Worm (Caenorhabditis elegans) whole organism, L2 larva: ENCODE measurements around the gene C55A6.1.

ENCODE experiments used
- C34F6.9 ChIP-seq: fragments of 150-350 bp; optimal IDR thresholded peaks from 2 replicates; lab custom pipeline; 2014; ENCODE audit warnings: missing biosample characterization, missing genetic modification characterization
- R02D3.7 ChIP-seq: fragments of 150-350 bp; optimal IDR thresholded peaks from 2 replicates; lab custom pipeline; 2014; ENCODE audit warnings: missing biosample characterization, missing genetic modification characterization
- Y55F3AM.14 ChIP-seq: fragments of 200-800 bp; sonication (Bioruptor generic); optimal IDR thresholded peaks from 2 replicates; lab custom pipeline; 2018; ENCODE audit warnings: mild to moderate bottlenecking, missing genetic modification characterization, missing compliant biosample characterization
- aly-2 ChIP-seq: fragments of 150-350 bp; optimal IDR thresholded peaks from 2 replicates; lab custom pipeline; 2014; ENCODE audit warnings: missing biosample characterization, missing genetic modification characterization
- ama-1 ChIP-seq: fragments of 150-350 bp; optimal IDR thresholded peaks from 2 replicates; lab custom pipeline; 2018; ENCODE audit warnings: inconsistent platforms
- blmp-1 ChIP-seq: sonication (generic microtip); optimal IDR thresholded peaks from 2 replicates; lab custom pipeline; 2017; ENCODE audit warnings: missing genetic modification characterization, mild to moderate bottlenecking, missing compliant biosample characterization, antibody characterized with exemption, moderate library complexity; ENCODE audit not compliant: insufficient read depth
- ceh-82 ChIP-seq: fragments of 150-350 bp; optimal IDR thresholded peaks from 2 replicates; lab custom pipeline; 2014; ENCODE audit warnings: missing biosample characterization, missing genetic modification characterization
- dmd-4 ChIP-seq: sonication (generic microtip); optimal IDR thresholded peaks from 2 replicates; lab custom pipeline; 2017; ENCODE audit warnings: missing biosample characterization, missing genetic modification characterization
- elt-1 ChIP-seq: fragments of 150-350 bp; optimal IDR thresholded peaks from 2 replicates; lab custom pipeline; 2014; ENCODE audit warnings: missing biosample characterization, missing genetic modification characterization
- elt-3 ChIP-seq: sonication (generic microtip); optimal IDR thresholded peaks from 2 replicates; lab custom pipeline; 2017; ENCODE audit warnings: missing biosample characterization, missing genetic modification characterization
- fos-1 ChIP-seq: fragments of 150-350 bp; optimal IDR thresholded peaks from 2 replicates; lab custom pipeline; 2014; ENCODE audit warnings: missing biosample characterization, missing genetic modification characterization
- gmeb-1 ChIP-seq: fragments of 150-350 bp; optimal IDR thresholded peaks from 2 replicates; lab custom pipeline; 2014; ENCODE audit warnings: missing biosample characterization, missing genetic modification characterization
- lin-13 ChIP-seq: fragments of 150-350 bp; optimal IDR thresholded peaks from 2 replicates; lab custom pipeline; 2014; ENCODE audit warnings: missing biosample characterization, missing genetic modification reagents, missing genetic modification characterization
- lin-39 ChIP-seq: fragments of 150-350 bp; optimal IDR thresholded peaks from 2 replicates; lab custom pipeline; 2014; ENCODE audit warnings: missing biosample characterization, missing genetic modification reagents, missing genetic modification characterization
- lsy-2 ChIP-seq, 2 experiments: fragments of 150-350 bp in 1 of 2; sonication (generic microtip) in 1 of 2; optimal IDR thresholded peaks; 2 replicates each; lab custom pipeline; 2014 to 2017; ENCODE audit warnings: missing biosample characterization in 2 of 2, missing genetic modification characterization in 2 of 2
- mab-5 ChIP-seq: fragments of 150-350 bp; optimal IDR thresholded peaks from 2 replicates; lab custom pipeline; 2014; ENCODE audit warnings: missing biosample characterization, missing genetic modification characterization
- mdl-1 ChIP-seq, 2 experiments: fragments of 150-350 bp in 1 of 2; sonication (generic microtip) in 1 of 2; optimal IDR thresholded peaks; 2 replicates each; lab custom pipeline; 2017; ENCODE audit warnings: missing biosample characterization in 2 of 2, missing genetic modification characterization in 2 of 2
- nhr-10 ChIP-seq: sonication (generic microtip); optimal IDR thresholded peaks from 2 replicates; lab custom pipeline; 2017; ENCODE audit warnings: missing biosample characterization, missing genetic modification characterization
- nhr-11 ChIP-seq: fragments of 150-350 bp; optimal IDR thresholded peaks from 2 replicates; lab custom pipeline; 2014; ENCODE audit warnings: missing biosample characterization, missing genetic modification characterization
- nhr-12 ChIP-seq: fragments of 150-350 bp; optimal IDR thresholded peaks from 2 replicates; lab custom pipeline; 2014; ENCODE audit warnings: missing biosample characterization, missing genetic modification characterization
- nhr-21 ChIP-seq: fragments of 150-350 bp; optimal IDR thresholded peaks from 2 replicates; lab custom pipeline; 2014; ENCODE audit warnings: missing biosample characterization, missing genetic modification characterization
- nhr-23 ChIP-seq: fragments of 150-350 bp; optimal IDR thresholded peaks from 2 replicates; lab custom pipeline; 2014; ENCODE audit warnings: missing biosample characterization, missing genetic modification reagents, missing genetic modification characterization
- nhr-237 ChIP-seq: fragments of 150-350 bp; optimal IDR thresholded peaks from 2 replicates; lab custom pipeline; 2014; ENCODE audit warnings: missing biosample characterization, missing genetic modification characterization
- nhr-6 ChIP-seq: fragments of 150-350 bp; optimal IDR thresholded peaks from 2 replicates; lab custom pipeline; 2014; ENCODE audit warnings: missing biosample characterization, missing genetic modification characterization
- nhr-77 ChIP-seq: fragments of 150-350 bp; optimal IDR thresholded peaks from 2 replicates; lab custom pipeline; 2014; ENCODE audit warnings: missing biosample characterization, missing genetic modification characterization
- peb-1 ChIP-seq: fragments of 150-350 bp; optimal IDR thresholded peaks from 2 replicates; lab custom pipeline; 2014; ENCODE audit warnings: missing biosample characterization, missing genetic modification characterization
- sem-4 ChIP-seq: fragments of 150-350 bp; optimal IDR thresholded peaks from 2 replicates; lab custom pipeline; 2014; ENCODE audit warnings: missing biosample characterization, missing genetic modification reagents, missing genetic modification characterization
- skn-1 ChIP-seq: sonication (generic microtip); optimal IDR thresholded peaks from 2 replicates; lab custom pipeline; 2017; ENCODE audit warnings: missing biosample characterization, missing genetic modification characterization
- sma-3 ChIP-seq: sonication (generic microtip); optimal IDR thresholded peaks from 2 replicates; lab custom pipeline; 2016; ENCODE audit warnings: missing genetic modification reagents, missing genetic modification characterization, missing compliant biosample characterization
- snpc-4 ChIP-seq: fragments of 150-350 bp; optimal IDR thresholded peaks from 2 replicates; lab custom pipeline; 2014; ENCODE audit warnings: missing biosample characterization, missing genetic modification characterization
- unc-55 ChIP-seq: fragments of 150-350 bp; sonication (generic microtip); optimal IDR thresholded peaks from 3 replicates; lab custom pipeline; 2014; ENCODE audit warnings: missing biosample characterization, missing genetic modification reagents, missing genetic modification characterization
- unc-62 ChIP-seq: fragments of 150-350 bp; optimal IDR thresholded peaks from 2 replicates; lab custom pipeline; 2014; ENCODE audit warnings: missing biosample characterization, missing genetic modification reagents, missing genetic modification characterization
- zag-1 ChIP-seq: fragments of 150-350 bp; optimal IDR thresholded peaks from 2 replicates; lab custom pipeline; 2014; ENCODE audit warnings: missing biosample characterization, missing genetic modification characterization
- ztf-1 ChIP-seq: fragments of 200-800 bp; sonication (Bioruptor generic); conservative IDR thresholded peaks from 2 replicates; pipeline ENCODE4 v1.3.6; 2022; ENCODE audit warnings: missing genetic modification characterization, missing compliant biosample characterization
- ztf-4 ChIP-seq: fragments of 150-350 bp; optimal IDR thresholded peaks from 2 replicates; lab custom pipeline; 2014; ENCODE audit warnings: missing biosample characterization, missing genetic modification characterization

C55A6.1 gene

DNA sequence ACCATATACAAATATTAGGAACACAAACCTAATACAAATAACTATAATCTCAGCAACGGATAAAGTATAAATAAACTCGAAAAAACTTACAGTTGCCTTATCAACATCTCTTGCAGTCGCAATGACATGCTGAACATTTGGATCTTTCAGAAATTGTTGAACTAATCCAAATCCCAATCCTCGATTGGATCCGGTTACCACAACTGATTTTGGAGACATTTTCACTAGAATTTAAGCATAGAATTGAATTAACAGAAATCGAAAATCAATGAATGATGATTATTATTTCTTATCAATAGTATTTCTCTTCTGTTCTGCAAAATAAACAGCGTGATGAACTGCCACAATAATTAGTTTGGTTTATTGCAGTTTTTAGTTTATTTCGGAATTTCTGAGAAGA lies 15.4 kb upstream of the C55A6.1 start, which contains the start of the genes C55A6.11 and C55A6.7:
TSS of gene C55A6.11 (plus strand) at position 301 of the 400 bp plus-strand sequence.
TSS of gene C55A6.7 (minus strand) at position 316 of the 400 bp plus-strand sequence.
- no peak for TF ChIP-seq R02D3.7
- TF ChIP-seq nhr-11 (tag; lab: Kevin White, UChicago), result no peak
- TF ChIP-seq unc-62 (GFP tag; lab: Kevin White, UChicago), result no peak
- no peak for TF ChIP-seq ceh-82
- TF ChIP-seq mab-5 (tag; lab: Kevin White, UChicago), result no peak
- TF ChIP-seq C34F6.9, result no peak
- TF ChIP-seq Y55F3AM.14 (GFP tag; lab: Kevin White, UChicago), result no peak
- no peak for TF ChIP-seq zag-1 (tag; lab: Kevin White, UChicago)
- no peak for TF ChIP-seq lin-39 (tag; lab: Kevin White, UChicago)
- TF ChIP-seq gmeb-1 (tag; lab: Kevin White, UChicago), result no peak
- TF ChIP-seq ztf-1 (GFP tag; lab: Robert Waterston, UW), result no peak
- no peak for TF ChIP-seq elt-1 (tag; lab: Kevin White, UChicago)
- no peak for TF ChIP-seq nhr-23 (tag; lab: Kevin White, UChicago)
- TF ChIP-seq mdl-1 (tag; optimal IDR thresholded peaks at IDR 0.05; lab: Kevin White, UChicago), result no peak
- TF ChIP-seq, all 48 proteins: peak for 0

DNA sequence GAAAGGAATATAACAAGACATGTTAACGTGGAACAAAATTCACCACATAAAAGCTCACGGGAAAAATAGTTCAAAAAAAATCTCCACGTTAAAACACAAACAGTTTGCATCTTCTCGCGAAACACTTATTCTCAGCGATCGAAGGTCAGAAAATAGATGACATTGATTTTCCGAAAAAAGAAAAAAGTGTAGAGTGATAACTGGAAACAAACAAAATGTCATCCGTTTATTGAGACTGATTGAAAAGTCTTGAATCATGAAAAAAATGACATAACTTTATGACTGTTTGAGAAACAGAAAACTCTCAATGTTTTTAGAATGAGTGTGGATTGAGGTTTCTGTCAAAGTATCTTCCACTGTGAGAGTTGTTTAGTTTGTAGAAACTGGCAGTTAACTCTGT lies 13.0 kb upstream of the C55A6.1 start, which contains the start of gene C55A6.4:
TSS of gene C55A6.4 (minus strand) at position 101 of the 400 bp plus-strand sequence.
- no peak for TF ChIP-seq aly-2 (tag; lab: Kevin White, UChicago)
- TF ChIP-seq unc-55 (GFP tag; lab: Kevin White, UChicago), result no peak
- no peak for TF ChIP-seq nhr-21
- no peak for TF ChIP-seq dmd-4 (tag; lab: Kevin White, UChicago)
- TF ChIP-seq nhr-23 (tag; lab: Kevin White, UChicago), result no peak
- TF ChIP-seq elt-1 (tag; lab: Kevin White, UChicago), result no peak
- TF ChIP-seq nhr-237, result no peak
- no peak for TF ChIP-seq ama-1 (lab: Kevin White, UChicago)
- no peak for TF ChIP-seq snpc-4
- TF ChIP-seq ztf-4 (tag; lab: Kevin White, UChicago), result no peak
- TF ChIP-seq skn-1 (tag; lab: Kevin White, UChicago), result no peak

DNA sequence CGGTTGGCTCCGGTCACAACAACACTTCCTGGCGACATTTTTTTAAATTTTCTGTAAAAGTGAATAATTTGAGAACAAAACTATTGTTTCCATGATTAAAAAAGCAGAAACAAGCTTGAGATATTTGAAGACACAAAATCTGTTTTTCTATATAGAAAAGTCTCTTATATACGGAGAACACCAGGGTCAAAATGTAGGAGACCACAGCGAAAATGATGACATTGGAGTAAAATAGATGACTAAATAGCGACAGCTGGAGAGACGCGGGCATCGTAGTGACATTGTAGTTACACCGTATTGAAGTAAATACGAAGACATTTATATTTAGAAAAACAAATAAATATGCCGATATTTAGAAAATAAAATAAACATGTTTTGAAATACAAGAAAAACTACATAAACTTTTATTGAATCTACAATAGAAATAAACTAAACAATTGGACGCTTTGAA lies 11.4 kb upstream of the C55A6.1 start, which contains the start of gene sdz-8:
TSS of gene sdz-8 (minus strand) at position 51 of the 451 bp plus-strand sequence.
- TF ChIP-seq unc-55 (GFP tag; lab: Kevin White, UChicago) (no peak), nhr-77 (tag; lab: Kevin White, UChicago) (no peak), elt-3 (tag; lab: Kevin White, UChicago) (no peak), elt-1 (tag; lab: Kevin White, UChicago) (no peak), ama-1 (lab: Kevin White, UChicago) (no peak), lin-39 (tag; lab: Kevin White, UChicago) (no peak), zag-1 (tag; lab: Kevin White, UChicago) (no peak), snpc-4 (no peak), nhr-12 (no peak)

DNA sequence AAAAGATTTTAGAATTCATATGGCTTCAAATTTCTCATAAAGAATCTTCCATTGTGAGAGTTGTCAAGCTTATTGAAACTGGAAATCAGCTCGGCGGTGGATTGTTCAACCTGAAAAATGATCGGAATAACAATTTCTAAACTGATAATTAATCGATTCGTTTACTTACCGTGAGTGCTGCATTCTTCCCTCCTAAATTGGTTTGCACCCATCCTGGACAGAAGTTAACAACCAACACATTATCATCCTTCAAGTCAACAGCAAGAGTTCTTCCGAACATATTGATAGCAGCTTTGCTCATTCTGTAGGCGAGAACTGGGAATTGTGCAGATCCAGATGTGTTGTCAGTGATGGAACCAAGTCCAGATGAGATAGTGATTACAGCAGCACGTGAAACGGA lies 10.4 kb upstream of the C55A6.1 start:
- TF ChIP-seq lsy-2 (tag; optimal IDR thresholded peaks at IDR 0.05; lab: Kevin White, UChicago) (no peak), mdl-1 (tag; optimal IDR thresholded peaks at IDR 0.05; lab: Kevin White, UChicago) (no peak), elt-3 (tag; lab: Kevin White, UChicago) (no peak), gmeb-1 (tag; lab: Kevin White, UChicago) (no peak), fos-1 (tag; lab: Kevin White, UChicago) (no peak), elt-1 (tag; lab: Kevin White, UChicago) (no peak), blmp-1 (no peak), skn-1 (tag; lab: Kevin White, UChicago) (no peak), dmd-4 (tag; lab: Kevin White, UChicago) (no peak), sem-4 (tag; lab: Kevin White, UChicago) (no peak), peb-1 (tag; lab: Kevin White, UChicago) (no peak), nhr-10 (tag; lab: Kevin White, UChicago) (no peak)

DNA sequence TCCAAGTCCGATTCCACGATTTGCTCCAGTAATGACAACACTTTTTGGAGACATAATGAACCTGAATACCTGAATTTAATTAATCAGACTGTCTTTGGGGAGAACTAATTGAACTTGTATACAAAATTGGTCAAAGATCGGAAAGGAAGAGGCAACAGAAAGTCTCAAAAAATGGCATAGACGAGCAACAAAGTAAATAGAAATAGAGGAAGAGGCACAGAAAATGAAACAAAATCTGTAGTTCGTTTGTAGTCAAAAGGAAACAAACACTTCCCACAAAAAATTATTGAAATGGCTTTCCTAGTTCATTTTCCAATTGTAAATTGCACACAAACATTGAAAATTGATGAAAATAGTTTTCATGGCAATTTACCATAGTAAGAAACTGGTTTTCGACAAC lies 9.9 kb upstream of the C55A6.1 start, which contains the start of gene C55A6.6:
TSS of gene C55A6.6 (minus strand) at position 61 of the 400 bp plus-strand sequence.
- no peak for TF ChIP-seq mab-5 (tag; lab: Kevin White, UChicago)
- no peak for TF ChIP-seq elt-1 (tag; lab: Kevin White, UChicago)
- no peak for TF ChIP-seq nhr-12
- no peak for TF ChIP-seq fos-1 (tag; lab: Kevin White, UChicago)
- TF ChIP-seq sma-3 (GFP tag; lab: Kevin White, UChicago), result no peak
- no peak for TF ChIP-seq nhr-10 (tag; lab: Kevin White, UChicago)
- no peak for TF ChIP-seq ceh-82
- TF ChIP-seq nhr-6, result no peak
- TF ChIP-seq ama-1 (lab: Kevin White, UChicago), result no peak
- TF ChIP-seq nhr-237, result no peak
- TF ChIP-seq dmd-4 (tag; lab: Kevin White, UChicago), result no peak
- TF ChIP-seq unc-55 (GFP tag; lab: Kevin White, UChicago), result no peak
- TF ChIP-seq lin-13 (GFP tag; lab: Kevin White, UChicago), result no peak
- no peak for TF ChIP-seq nhr-77 (tag; lab: Kevin White, UChicago)
- TF ChIP-seq, all 48 proteins: peak for 0
